Fruit fly (Drosophila melanogaster): ENCODE data around the gene CG4455.

CG4455 gene

DNA sequence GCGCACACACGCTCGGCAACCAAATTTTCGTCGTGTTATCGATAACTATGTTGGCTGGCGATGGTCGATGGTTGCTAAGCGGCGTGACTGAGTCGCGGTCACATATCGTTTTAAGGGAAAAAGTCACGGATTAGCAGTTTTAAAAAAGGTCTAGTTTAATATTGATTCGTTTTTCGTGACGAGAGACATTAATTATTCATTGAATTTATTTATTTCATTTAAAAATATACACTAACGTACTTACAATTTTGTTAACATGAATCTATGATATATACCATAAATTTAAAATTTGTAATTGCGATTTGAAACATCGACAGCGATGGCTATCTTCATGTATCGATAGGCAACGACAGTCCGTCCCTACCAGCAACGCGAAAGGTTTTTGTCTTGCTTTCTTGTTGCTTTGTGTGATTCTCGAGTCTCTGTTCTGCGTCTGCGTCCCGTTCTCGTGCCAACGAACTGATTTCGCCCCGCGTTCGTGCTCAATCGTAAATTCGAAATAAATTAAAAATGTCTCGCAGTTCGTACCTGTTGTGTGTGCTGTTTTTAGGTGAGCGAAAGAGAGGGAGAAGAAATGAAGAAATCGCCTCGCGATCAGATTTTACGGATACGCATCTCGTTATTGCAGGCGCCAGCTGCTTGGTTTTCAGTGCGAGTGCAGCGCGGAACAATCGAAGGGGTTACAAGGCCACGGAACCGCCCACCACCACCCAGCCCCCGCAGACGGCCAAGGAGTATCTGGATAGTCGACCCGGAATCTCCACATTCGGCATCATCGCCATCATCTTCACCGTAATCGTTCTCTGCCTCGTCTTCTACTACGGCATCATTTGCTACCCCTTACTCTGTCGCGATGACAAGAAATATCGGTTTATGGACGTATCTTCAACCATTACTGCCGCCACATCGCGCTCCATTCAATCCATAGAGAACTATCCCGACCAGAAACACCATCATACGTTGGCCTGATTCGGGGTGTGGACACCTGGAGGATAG, at the start of gene CG4455, which contains the start of the genes Hyls1 and chif:
TSS of gene CG4455 (plus strand) at position 350 of the 996 bp plus-strand sequence.
TSS of gene Hyls1 (minus strand) at position 44 of the 996 bp plus-strand sequence.
TSS of gene chif (minus strand) at position 44 of the 996 bp plus-strand sequence.
- TF ChIP-seq CG13204 (GFP tag; optimal IDR thresholded peaks at IDR 0.05) (no peak), Pif1B (GFP tag; optimal IDR thresholded peaks at IDR 0.05) (no peak), CG32121 (GFP tag; IDR thresholded peaks at IDR 0.05) (no peak), CG17806 (tag; optimal IDR thresholded peaks at IDR 0.05) (no peak), CG4496 (GFP tag; IDR thresholded peaks at IDR 0.05) (no peak; the same call in 2 of the 3 replicates), EcR (GFP tag; optimal IDR thresholded peaks at IDR 0.05) (peak; percentile 71), Ets98B (GFP tag; IDR thresholded peaks at IDR 0.05) (no peak), Snoo (tag; optimal IDR thresholded peaks at IDR 0.05) (peak; percentile 22), CG10348 (GFP tag; IDR thresholded peaks at IDR 0.05) (no peak), CG8159 (tag; optimal IDR thresholded peaks at IDR 0.05) (peak; percentile 19), Pif1A (GFP tag; optimal IDR thresholded peaks at IDR 0.05) (peak; percentile 9), CG12605 (GFP tag; IDR thresholded peaks at IDR 0.05) (0 out of 2 replicates have a peak, but pooled peaks have one; percentile 8), CG15710 (tag; optimal IDR thresholded peaks at IDR 0.05) (peak; percentile 25), rn (GFP tag; IDR thresholded peaks at IDR 0.05) (no peak), gl (tag; optimal IDR thresholded peaks at IDR 0.05) (no peak), CG8301 (tag; optimal IDR thresholded peaks at IDR 0.05) (no peak)

DNA sequence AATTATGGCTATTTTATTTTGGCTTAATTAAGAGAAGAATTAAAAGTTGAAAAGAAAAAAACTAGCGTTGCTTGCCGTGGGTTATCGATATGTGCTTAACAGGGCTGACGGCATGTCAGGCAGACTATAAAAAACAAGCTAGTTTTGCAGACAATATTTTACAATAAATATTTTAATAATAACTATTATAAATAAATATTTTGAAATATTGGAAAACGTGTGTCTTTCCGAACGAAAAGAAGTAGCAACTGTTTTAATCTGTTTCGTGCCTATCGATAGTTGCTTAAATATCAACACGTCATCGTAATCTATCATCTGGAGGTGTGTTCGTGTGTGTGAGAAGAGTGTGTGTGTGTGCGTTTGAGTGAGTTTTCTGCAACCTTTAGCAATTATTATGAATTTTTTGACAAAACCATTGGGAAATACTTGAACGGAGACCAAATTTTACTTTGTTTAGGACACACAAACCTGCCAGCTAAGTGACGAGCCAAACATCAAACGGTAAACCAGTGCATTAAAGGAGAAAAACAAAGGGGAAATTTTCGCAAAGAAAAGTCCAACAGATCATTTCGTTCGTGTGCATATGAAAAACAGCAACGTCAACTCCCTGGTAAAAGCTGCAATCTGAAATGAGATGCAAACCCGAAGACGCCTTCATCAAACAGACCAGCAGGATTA, 45.6 kb upstream of the CG4455 start, which contains the start of the genes CG5861 and Syx5:
TSS of gene CG5861 (minus strand) at position 273 of the 678 bp plus-strand sequence.
TSS of gene Syx5 (plus strand) at position 321 of the 678 bp plus-strand sequence.
- TF ChIP-seq CG15710 (tag; optimal IDR thresholded peaks at IDR 0.05) = peak; percentile 42
- peak; percentile 57; the same call in 1 of the 2 replicates for TF ChIP-seq CG32121 (GFP tag; IDR thresholded peaks at IDR 0.05)
- TF ChIP-seq CG17806 (tag; optimal IDR thresholded peaks at IDR 0.05) = peak; percentile 37
- peak; percentile 12 for TF ChIP-seq CG9948 (tag; optimal IDR thresholded peaks at IDR 0.05)
- no peak for TF ChIP-seq CG8159 (tag; optimal IDR thresholded peaks at IDR 0.05)
- TF ChIP-seq Ets98B (GFP tag; IDR thresholded peaks at IDR 0.05) = peak; percentile 60
- peak; percentile 29 for TF ChIP-seq Snoo (tag; optimal IDR thresholded peaks at IDR 0.05)
- TF ChIP-seq rn (GFP tag; IDR thresholded peaks at IDR 0.05) = peak; percentile 42; the same call in 1 of the 2 replicates
- peak; percentile 0 for TF ChIP-seq EcR (GFP tag; optimal IDR thresholded peaks at IDR 0.05)
- TF ChIP-seq Pif1B (GFP tag; optimal IDR thresholded peaks at IDR 0.05) = no peak
- TF ChIP-seq CG14655 (GFP tag; optimal IDR thresholded peaks at IDR 0.05) = no peak

DNA sequence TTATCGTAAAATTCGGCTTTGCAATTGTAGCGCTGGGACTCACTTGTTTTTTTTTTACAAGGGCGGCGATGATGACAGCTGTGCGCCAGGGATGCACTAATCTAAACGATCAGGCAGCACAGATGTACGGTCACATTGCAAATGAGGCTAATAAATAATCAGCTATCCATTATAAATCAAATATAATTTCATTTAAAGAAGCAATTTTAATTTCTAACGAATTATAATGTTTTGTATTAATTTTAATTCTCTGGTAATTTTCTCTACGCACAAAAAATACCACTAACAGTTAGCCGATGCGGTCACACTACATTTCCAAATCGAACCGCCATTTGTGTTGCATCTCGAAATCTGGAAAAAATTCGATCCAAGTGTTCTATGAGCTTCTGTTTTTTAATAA, 42.1 kb upstream of the CG4455 start, which contains the start of the genes cni and fzy:
TSS of gene cni (minus strand) at position 79 of the 400 bp plus-strand sequence.
TSS of gene fzy (plus strand) at position 309 of the 400 bp plus-strand sequence.
- TF ChIP-seq CG4496 (GFP tag; IDR thresholded peaks at IDR 0.05) (no peak), CG17806 (tag; optimal IDR thresholded peaks at IDR 0.05) (no peak), rn (GFP tag; IDR thresholded peaks at IDR 0.05) (no peak), Ets98B (GFP tag; IDR thresholded peaks at IDR 0.05) (no peak; the same call in 1 of the 2 replicates), CG12605 (GFP tag; IDR thresholded peaks at IDR 0.05) (no peak), CG32121 (GFP tag; IDR thresholded peaks at IDR 0.05) (no peak), CG15710 (tag; optimal IDR thresholded peaks at IDR 0.05) (no peak), EcR (GFP tag; optimal IDR thresholded peaks at IDR 0.05) (no peak), D1 (tag; optimal IDR thresholded peaks at IDR 0.05) (no peak), Pif1B (GFP tag; optimal IDR thresholded peaks at IDR 0.05) (no peak), CG14655 (GFP tag; optimal IDR thresholded peaks at IDR 0.05) (no peak)

DNA sequence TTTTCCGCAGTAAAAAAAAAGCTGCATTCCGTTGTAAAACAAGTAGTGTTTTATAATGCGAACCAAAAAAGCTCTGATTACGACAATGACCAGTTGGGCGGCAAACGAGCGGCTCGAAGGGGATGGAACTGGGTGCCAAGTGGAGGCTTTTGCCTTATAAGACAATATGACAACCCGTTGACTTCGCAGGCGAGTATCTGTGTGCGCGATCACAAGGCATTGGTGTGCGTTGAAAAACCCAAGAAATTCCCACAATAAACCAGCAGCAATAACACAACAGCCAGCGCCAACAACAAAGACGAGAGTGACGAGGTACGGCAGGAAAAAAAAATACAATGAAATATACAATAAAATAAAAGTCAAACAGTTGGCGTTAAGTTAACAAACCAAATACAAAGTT, 37.7 kb upstream of the CG4455 start:
- TF ChIP-seq rn (GFP tag; IDR thresholded peaks at IDR 0.05) (0 out of 2 replicates have a peak, but pooled peaks have one; percentile 15), CG17806 (tag; optimal IDR thresholded peaks at IDR 0.05) (no peak), CG4496 (GFP tag; IDR thresholded peaks at IDR 0.05) (no peak), D1 (tag; optimal IDR thresholded peaks at IDR 0.05) (no peak), gl (tag; optimal IDR thresholded peaks at IDR 0.05) (peak; percentile 66), CG9948 (tag; optimal IDR thresholded peaks at IDR 0.05) (no peak), Pif1B (GFP tag; optimal IDR thresholded peaks at IDR 0.05) (no peak), CG15710 (tag; optimal IDR thresholded peaks at IDR 0.05) (peak; percentile 16), fd96Ca (GFP tag; IDR thresholded peaks at IDR 0.05) (no peak; the same call in 2 of the 3 replicates), CG12605 (GFP tag; IDR thresholded peaks at IDR 0.05) (peak; percentile 60), EcR (GFP tag; optimal IDR thresholded peaks at IDR 0.05) (peak; percentile 86), Ets98B (GFP tag; IDR thresholded peaks at IDR 0.05) (peak; percentile 44; the same call in 1 of the 2 replicates), CG34367 (tag; optimal IDR thresholded peaks at IDR 0.05) (peak; percentile 3), CG32121 (GFP tag; IDR thresholded peaks at IDR 0.05) (peak; percentile 40; the same call in 1 of the 2 replicates), CG14655 (GFP tag; optimal IDR thresholded peaks at IDR 0.05) (no peak), CG10348 (GFP tag; IDR thresholded peaks at IDR 0.05) (no peak), CG8159 (tag; optimal IDR thresholded peaks at IDR 0.05) (no peak), Pif1A (GFP tag; optimal IDR thresholded peaks at IDR 0.05) (no peak), Snoo (tag; optimal IDR thresholded peaks at IDR 0.05) (peak; percentile 23), CG13204 (GFP tag; optimal IDR thresholded peaks at IDR 0.05) (no peak), CG8301 (tag; optimal IDR thresholded peaks at IDR 0.05) (no peak)
